Fruit fly (Drosophila melanogaster) whole organism, embryonic: ENCODE data around the gene FRG1.

Source experiments
- ATbp ChIP-seq: fragments of 200-800 bp; sonication (Bioruptor generic); optimal IDR thresholded peaks from 2 replicates; lab custom pipeline; 2017; ENCODE audit warnings: missing biosample characterization, mild to moderate bottlenecking, missing genetic modification characterization, missing genetic modification reagents
- Blimp-1 ChIP-seq: fragments of 200-800 bp; sonication (Bioruptor generic); optimal IDR thresholded peaks from 3 replicates; lab custom pipeline; 2018; ENCODE audit warnings: missing biosample characterization, missing genetic modification characterization, mild to moderate bottlenecking, moderate library complexity, missing genetic modification reagents
- CG10147 ChIP-seq: fragments of 200-800 bp; sonication (Bioruptor generic); optimal IDR thresholded peaks from 2 replicates; lab custom pipeline; 2019; ENCODE audit warnings: missing biosample characterization, mild to moderate bottlenecking, missing genetic modification characterization, moderate library complexity
- CG10209 ChIP-seq: fragments of 200-800 bp; sonication (Bioruptor generic); optimal IDR thresholded peaks from 3 replicates; lab custom pipeline; 2017; ENCODE audit warnings: missing biosample characterization, mild to moderate bottlenecking, missing genetic modification characterization, missing genetic modification reagents
- CG1024 ChIP-seq: fragments of 200-800 bp; sonication (Bioruptor generic); IDR thresholded peaks from 2 replicates; pipeline ENCODE4 v1.3.6; 2022; ENCODE audit warnings: missing biosample characterization, missing genetic modification characterization
- CG10654 ChIP-seq: fragments of 200-800 bp; sonication (Bioruptor generic); optimal IDR thresholded peaks from 2 replicates; lab custom pipeline; 2016; ENCODE audit warnings: missing biosample characterization, missing genetic modification characterization
- CG11504 ChIP-seq: fragments of 200-800 bp; sonication (Bioruptor generic); optimal IDR thresholded peaks from 3 replicates; lab custom pipeline; 2019; ENCODE audit warnings: missing biosample characterization, mild to moderate bottlenecking, missing genetic modification characterization, moderate library complexity
- CG11560 ChIP-seq: fragments of 200-800 bp; sonication (Bioruptor generic); IDR thresholded peaks from 3 replicates; pipeline ENCODE4 v1.3.6; 2022; ENCODE audit warnings: missing biosample characterization, missing genetic modification characterization
- CG12769 ChIP-seq: fragments of 200-800 bp; sonication (Bioruptor generic); optimal IDR thresholded peaks from 2 replicates; lab custom pipeline; 2019; ENCODE audit warnings: missing biosample characterization, mild to moderate bottlenecking, missing genetic modification characterization, moderate library complexity
- CG13287 ChIP-seq: fragments of 200-800 bp; sonication (Bioruptor generic); IDR thresholded peaks from 2 replicates; pipeline ENCODE4 v1.3.6; 2022; ENCODE audit warnings: missing biosample characterization, missing genetic modification characterization; ENCODE audit not compliant: partially characterized antibody
- CG13424 ChIP-seq: fragments of 200-800 bp; sonication (Bioruptor generic); optimal IDR thresholded peaks from 2 replicates; lab custom pipeline; 2019; ENCODE audit warnings: missing biosample characterization, mild to moderate bottlenecking, missing genetic modification characterization, moderate library complexity
- CG14014 ChIP-seq: fragments of 200-800 bp; sonication (Bioruptor generic); IDR thresholded peaks from 2 replicates; pipeline ENCODE4 v1.3.6; 2022; ENCODE audit warnings: missing biosample characterization, missing genetic modification characterization
- CG14710 ChIP-seq: fragments of 200-800 bp; sonication (Bioruptor generic); optimal IDR thresholded peaks from 3 replicates; lab custom pipeline; 2019; ENCODE audit warnings: missing biosample characterization, mild to moderate bottlenecking, missing genetic modification characterization, moderate library complexity
- CG1529 ChIP-seq: fragments of 200-800 bp; sonication (Bioruptor generic); optimal IDR thresholded peaks from 3 replicates; lab custom pipeline; 2018; ENCODE audit warnings: missing biosample characterization, missing genetic modification characterization
- CG15514 ChIP-seq: fragments of 200-800 bp; sonication (Bioruptor generic); optimal IDR thresholded peaks from 3 replicates; lab custom pipeline; 2017; ENCODE audit warnings: missing biosample characterization, missing genetic modification characterization, mild to moderate bottlenecking, moderate library complexity, missing genetic modification reagents
- CG18476 ChIP-seq: fragments of 200-800 bp; sonication (Bioruptor generic); optimal IDR thresholded peaks from 2 replicates; lab custom pipeline; 2016; ENCODE audit warnings: missing biosample characterization, mild to moderate bottlenecking, missing genetic modification characterization
- CG18599 ChIP-seq: fragments of 200-800 bp; sonication (Bioruptor generic); optimal IDR thresholded peaks from 3 replicates; lab custom pipeline; 2017; ENCODE audit warnings: missing biosample characterization, missing genetic modification characterization, mild to moderate bottlenecking, moderate library complexity, missing genetic modification reagents
- CG2678 ChIP-seq: fragments of 200-800 bp; sonication (Bioruptor generic); optimal IDR thresholded peaks from 3 replicates; lab custom pipeline; 2019; ENCODE audit warnings: missing biosample characterization, mild to moderate bottlenecking, missing genetic modification characterization, moderate library complexity
- CG6254 ChIP-seq: fragments of 200-800 bp; sonication (Bioruptor generic); optimal IDR thresholded peaks from 3 replicates; lab custom pipeline; 2017; ENCODE audit warnings: mild to moderate bottlenecking, missing biosample characterization, missing genetic modification reagents, missing genetic modification characterization
- CG9727 ChIP-seq: fragments of 200-800 bp; sonication (Bioruptor generic); optimal IDR thresholded peaks from 3 replicates; lab custom pipeline; 2017; ENCODE audit warnings: missing biosample characterization, mild to moderate bottlenecking, missing genetic modification characterization
- Dll ChIP-seq: fragments of 200-800 bp; sonication (Bioruptor generic); IDR thresholded peaks from 4 replicates; pipeline ENCODE4 v1.3.6; 2022; ENCODE audit warnings: missing biosample characterization, missing genetic modification characterization; ENCODE audit not compliant: partially characterized antibody
- HLH54F ChIP-seq: fragments of 200-800 bp; sonication (Bioruptor generic); optimal IDR thresholded peaks from 3 replicates; lab custom pipeline; 2016; ENCODE audit warnings: missing biosample characterization, missing genetic modification characterization
- Hmr ChIP-seq: fragments of 200-800 bp; sonication (Bioruptor generic); optimal IDR thresholded peaks from 3 replicates; lab custom pipeline; 2017; ENCODE audit warnings: mild to moderate bottlenecking, missing biosample characterization, missing genetic modification reagents, missing genetic modification characterization
- Hr3 ChIP-seq: fragments of 200-800 bp; sonication (Bioruptor generic); optimal IDR thresholded peaks from 3 replicates; lab custom pipeline; 2016; ENCODE audit warnings: missing biosample characterization, missing genetic modification characterization
- Jarid2 ChIP-seq: fragments of 200-800 bp; sonication (Bioruptor generic); optimal IDR thresholded peaks from 3 replicates; lab custom pipeline; 2017; ENCODE audit warnings: mild to moderate bottlenecking, missing biosample characterization, missing genetic modification reagents, missing genetic modification characterization
- Med ChIP-seq: fragments of 200-800 bp; sonication (Bioruptor generic); peaks from one replicate; lab custom pipeline; 2016; ENCODE audit warnings: missing biosample characterization, missing genetic modification characterization, mild to moderate bottlenecking, inconsistent platforms, moderate library complexity
- Sox102F ChIP-seq: fragments of 200-800 bp; sonication (Bioruptor generic); optimal IDR thresholded peaks from 2 replicates; lab custom pipeline; 2018; ENCODE audit warnings: missing biosample characterization, mild to moderate bottlenecking, missing genetic modification characterization, moderate library complexity
- aop ChIP-seq: fragments of 200-800 bp; sonication (Bioruptor generic); IDR thresholded peaks from 2 replicates; pipeline ENCODE4 v1.3.6; 2022; ENCODE audit warnings: missing biosample characterization, missing genetic modification characterization
- br ChIP-seq: fragments of >200 bp; optimal IDR thresholded peaks from 2 replicates; lab custom pipeline; 2017
- eyg ChIP-seq: fragments of 200-800 bp; sonication (Bioruptor generic); optimal IDR thresholded peaks from 3 replicates; lab custom pipeline; 2016; ENCODE audit warnings: missing biosample characterization, missing genetic modification characterization
- gem ChIP-seq: fragments of 200-800 bp; sonication (Bioruptor generic); optimal IDR thresholded peaks from 2 replicates; lab custom pipeline; 2019; ENCODE audit warnings: missing biosample characterization, mild to moderate bottlenecking, missing genetic modification characterization, moderate library complexity
- hkb ChIP-seq, 2 experiments: fragments of 200-800 bp in 1 of 2; fragments of >200 bp in 1 of 2; sonication (Bioruptor generic) in 1 of 2; IDR thresholded peaks in 1 of 2; optimal IDR thresholded peaks in 1 of 2; 2 replicates each; pipeline versions ENCODE4 v1.3.6 to Lab custom; 2017 to 2022; ENCODE audit warnings: missing biosample characterization in 1 of 2, missing genetic modification characterization in 1 of 2
- ind ChIP-seq: fragments of 200-800 bp; sonication (Bioruptor generic); optimal IDR thresholded peaks from 3 replicates; lab custom pipeline; 2016; ENCODE audit warnings: missing biosample characterization, missing genetic modification characterization
- knrl ChIP-seq: fragments of 200-800 bp; sonication (Bioruptor generic); IDR thresholded peaks from 3 replicates; pipeline ENCODE4 v1.3.6; 2022; ENCODE audit warnings: missing biosample characterization, missing genetic modification characterization; ENCODE audit not compliant: partially characterized antibody
- lbe ChIP-seq: fragments of 200-800 bp; sonication (Bioruptor generic); optimal IDR thresholded peaks from 2 replicates; lab custom pipeline; 2016; ENCODE audit warnings: missing biosample characterization, mild to moderate bottlenecking, missing genetic modification characterization
- nau ChIP-seq: fragments of 200-800 bp; sonication (Bioruptor generic); optimal IDR thresholded peaks from 3 replicates; lab custom pipeline; 2017; ENCODE audit warnings: missing biosample characterization, mild to moderate bottlenecking, missing genetic modification characterization, missing genetic modification reagents
- nmo ChIP-seq: fragments of 200-800 bp; sonication (Bioruptor generic); optimal IDR thresholded peaks from 2 replicates; lab custom pipeline; 2018; ENCODE audit warnings: missing biosample characterization, mild to moderate bottlenecking, missing genetic modification characterization, moderate library complexity
- org-1 ChIP-seq: fragments of 200-800 bp; sonication (Bioruptor generic); optimal IDR thresholded peaks from 2 replicates; lab custom pipeline; 2017; ENCODE audit warnings: missing biosample characterization, missing genetic modification characterization
- pnt ChIP-seq: fragments of 200-800 bp; sonication (Bioruptor generic); optimal IDR thresholded peaks from 3 replicates; lab custom pipeline; 2016; ENCODE audit warnings: missing biosample characterization, missing genetic modification characterization
- salm ChIP-seq: fragments of 200-800 bp; sonication (Bioruptor generic); optimal IDR thresholded peaks from 2 replicates; lab custom pipeline; 2018; ENCODE audit warnings: missing biosample characterization, mild to moderate bottlenecking, missing genetic modification characterization
- schlank ChIP-seq: fragments of 200-800 bp; sonication (Bioruptor generic); optimal IDR thresholded peaks from 2 replicates; lab custom pipeline; 2018; ENCODE audit warnings: missing biosample characterization, mild to moderate bottlenecking, missing genetic modification characterization
- sd ChIP-seq: fragments of 200-800 bp; sonication (Bioruptor generic); optimal IDR thresholded peaks from 3 replicates; lab custom pipeline; 2018; ENCODE audit warnings: missing biosample characterization, mild to moderate bottlenecking, missing genetic modification characterization, moderate library complexity
- sisA ChIP-seq: fragments of 200-800 bp; sonication (Bioruptor generic); IDR thresholded peaks from 2 replicates; pipeline ENCODE4 v1.3.6; 2022; ENCODE audit warnings: missing biosample characterization, missing genetic modification characterization
- sob ChIP-seq: fragments of 200-800 bp; sonication (Bioruptor generic); IDR thresholded peaks from 2 replicates; pipeline ENCODE4 v1.3.6; 2022; ENCODE audit warnings: missing biosample characterization, missing genetic modification characterization
- sr ChIP-seq: fragments of 200-800 bp; sonication (Bioruptor generic); IDR thresholded peaks from 3 replicates; pipeline ENCODE4 v1.3.6; 2022; ENCODE audit warnings: missing biosample characterization, missing genetic modification characterization
- tgo ChIP-seq: fragments of 200-800 bp; sonication (Bioruptor generic); IDR thresholded peaks from 3 replicates; pipeline ENCODE4 v1.3.6; 2022; ENCODE audit warnings: missing biosample characterization, missing genetic modification characterization
- twi ChIP-seq: fragments of 200-800 bp; optimal IDR thresholded peaks from 2 replicates; lab custom pipeline; 2019; ENCODE audit warnings: missing biosample characterization, mild to moderate bottlenecking, missing genetic modification characterization, moderate library complexity
- vvl ChIP-seq: fragments of 200-800 bp; sonication (Bioruptor generic); IDR thresholded peaks from 2 replicates; pipeline ENCODE4 v1.3.6; 2022; ENCODE audit warnings: missing biosample characterization, missing genetic modification characterization
- zfh2 ChIP-seq: fragments of 200-800 bp; sonication (Bioruptor generic); optimal IDR thresholded peaks from 2 replicates; lab custom pipeline; 2016; ENCODE audit warnings: missing biosample characterization, missing genetic modification characterization

FRG1 gene

dm6 chr3L:20276615-20277014 lies 20.2 kb downstream of the FRG1 start (continued):
- TF ChIP-seq CG14710 (tag; lab: Kevin White, UChicago), result peak; percentile 9
- peak; percentile 12 for TF ChIP-seq Jarid2 (GFP tag; lab: Kevin White, UChicago)
- peak; percentile 36; the same call in 1 of the 2 replicates for TF ChIP-seq CG14014
- TF ChIP-seq CG6254 (GFP tag; lab: Kevin White, UChicago), result peak; percentile 11
- TF ChIP-seq CG10147, result peak; percentile 7
- peak; percentile 12 for TF ChIP-seq nmo (GFP tag; lab: Kevin White, UChicago)
- peak; percentile 36 for TF ChIP-seq CG12769 (tag; lab: Kevin White, UChicago)
- peak; percentile 37 for TF ChIP-seq CG18476 (GFP tag; lab: Kevin White, UChicago)
- no peak for TF ChIP-seq sd (tag; lab: Kevin White, UChicago)
- peak; percentile 68 for TF ChIP-seq Sox102F (GFP tag; lab: Kevin White, UChicago)
- TF ChIP-seq Dll (GFP tag; lab: Robert Waterston, UW), result no peak
- TF ChIP-seq CG13424 (tag; lab: Kevin White, UChicago), result peak; percentile 52
- TF ChIP-seq sr (GFP tag; lab: Robert Waterston, UW), result 0 out of 3 replicates have a peak, but pooled peaks have one; percentile 15
- TF ChIP-seq CG10209, result peak; percentile 14
- TF ChIP-seq HLH54F, result peak; percentile 20
- peak; percentile 74 for TF ChIP-seq gem
- TF ChIP-seq eyg (GFP tag; lab: Kevin White, UChicago), result no peak
- TF ChIP-seq pnt (GFP tag; lab: Kevin White, UChicago), result peak; percentile 62
- TF ChIP-seq tgo, result peak; percentile 53; the same call in 2 of the 3 replicates
- peak; percentile 71 for TF ChIP-seq CG2678 (tag; lab: Kevin White, UChicago)
- peak; percentile 54 for TF ChIP-seq sob (GFP tag; lab: Robert Waterston, UW)
- TF ChIP-seq CG11560 (tag; lab: Robert Waterston, UW), result peak; percentile 24; the same call in 1 of the 3 replicates
- TF ChIP-seq hkb (optimal IDR thresholded peaks at IDR 0.05; lab: Kevin White, UChicago), result no peak
- peak; percentile 69; the same call in 1 of the 2 replicates for TF ChIP-seq hkb (GFP tag; IDR thresholded peaks at IDR 0.05; lab: Robert Waterston, UW)
- 0 out of 2 replicates have a peak, but pooled peaks have one; percentile 20 for TF ChIP-seq vvl (GFP tag; lab: Robert Waterston, UW)
- peak; percentile 44 for TF ChIP-seq Blimp-1 (GFP tag; lab: Kevin White, UChicago)
- peak; percentile 51 for TF ChIP-seq ATbp (GFP tag; lab: Kevin White, UChicago)
- TF ChIP-seq aop (GFP tag; lab: Robert Waterston, UW), result no peak
- TF ChIP-seq CG13287 (GFP tag; lab: Robert Waterston, UW), result no peak
- peak; percentile 48 for TF ChIP-seq ind (GFP tag; lab: Kevin White, UChicago)
- TF ChIP-seq CG9727, result peak; percentile 24
- no peak for TF ChIP-seq br
- TF ChIP-seq CG10654 (GFP tag; lab: Kevin White, UChicago), result no peak
- no peak for TF ChIP-seq lbe
- TF ChIP-seq CG18599 (GFP tag; lab: Kevin White, UChicago), result peak; percentile 79
- TF ChIP-seq nau, result peak; percentile 29
- peak; percentile 72 for TF ChIP-seq CG11504 (tag; lab: Kevin White, UChicago)
- TF ChIP-seq CG15514 (GFP tag; lab: Kevin White, UChicago), result peak; percentile 40
- peak; percentile 41; the same call in 1 of the 2 replicates for TF ChIP-seq sisA (GFP tag; lab: Robert Waterston, UW)
- TF ChIP-seq org-1 (GFP tag; lab: Kevin White, UChicago), result peak; percentile 20
- no peak for TF ChIP-seq twi
- TF ChIP-seq CG1529 (GFP tag; lab: Kevin White, UChicago), result no peak
- peak; percentile 55 for TF ChIP-seq Hmr (GFP tag; lab: Kevin White, UChicago)
- peak; percentile 27 for TF ChIP-seq zfh2 (GFP tag; lab: Kevin White, UChicago)
- no peak for TF ChIP-seq salm (tag; lab: Kevin White, UChicago)
- TF ChIP-seq knrl (GFP tag; lab: Robert Waterston, UW), result no peak
- no peak for TF ChIP-seq Med
- no peak for TF ChIP-seq schlank (tag; lab: Kevin White, UChicago)
- TF ChIP-seq CG1024 (GFP tag; lab: Robert Waterston, UW), result peak; percentile 18; the same call in 1 of the 2 replicates
- TF ChIP-seq Hr3 (GFP tag; lab: Kevin White, UChicago), result peak; percentile 13
